Fruit fly (Drosophila melanogaster) S2 (cell line): ENCODE results near the gene gfzf.

Source experiments
- CG8478 ChIP-seq: fragments of >200 bp; optimal IDR thresholded peaks from 2 replicates; lab custom pipeline; 2018
- CTCF ChIP-seq, 2 experiments: fragments of >200 bp; optimal IDR thresholded peaks; 2 replicates each; lab custom pipeline; 2018

DNA sequence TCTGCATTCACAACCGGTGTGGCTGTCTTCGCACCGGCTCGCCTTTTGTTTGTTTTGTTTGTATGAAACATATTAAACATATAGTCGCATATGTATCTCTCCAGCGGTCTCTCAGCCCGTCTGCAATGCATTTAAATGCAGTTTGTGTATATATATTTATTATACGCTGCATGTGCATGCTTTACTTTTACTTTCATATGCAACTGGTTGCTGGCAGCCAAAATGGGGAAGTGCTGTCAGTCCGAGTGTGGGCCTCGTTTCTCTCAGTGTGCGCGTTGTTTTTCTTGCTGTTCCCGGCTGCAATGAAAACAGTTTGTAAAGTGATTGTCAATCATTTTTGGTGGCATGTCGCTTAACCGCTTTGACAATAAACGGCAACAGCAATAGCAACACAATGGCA lies 8.8 kb upstream of the gfzf start:
- no peak for TF ChIP-seq CG8478
- no peak for TF ChIP-seq CTCF (optimal IDR thresholded peaks at IDR 0.05; lab: Kevin White, UChicago)
